Worm (Caenorhabditis elegans) whole organism, midembryonic: ENCODE measurements around the gene phy-4.

Experiments used
- flt-1 ChIP-seq: fragments of 200-800 bp; sonication (Bioruptor generic); IDR thresholded peaks from 2 replicates; pipeline ENCODE4 v1.3.6; 2022; ENCODE audit warnings: missing genetic modification characterization, missing compliant biosample characterization
- ztf-29 ChIP-seq: fragments of 200-800 bp; sonication (Bioruptor generic); IDR thresholded peaks from 2 replicates; pipeline ENCODE4 v1.3.6; 2022; ENCODE audit warnings: missing genetic modification reagents, missing genetic modification characterization, missing compliant biosample characterization

DNA sequence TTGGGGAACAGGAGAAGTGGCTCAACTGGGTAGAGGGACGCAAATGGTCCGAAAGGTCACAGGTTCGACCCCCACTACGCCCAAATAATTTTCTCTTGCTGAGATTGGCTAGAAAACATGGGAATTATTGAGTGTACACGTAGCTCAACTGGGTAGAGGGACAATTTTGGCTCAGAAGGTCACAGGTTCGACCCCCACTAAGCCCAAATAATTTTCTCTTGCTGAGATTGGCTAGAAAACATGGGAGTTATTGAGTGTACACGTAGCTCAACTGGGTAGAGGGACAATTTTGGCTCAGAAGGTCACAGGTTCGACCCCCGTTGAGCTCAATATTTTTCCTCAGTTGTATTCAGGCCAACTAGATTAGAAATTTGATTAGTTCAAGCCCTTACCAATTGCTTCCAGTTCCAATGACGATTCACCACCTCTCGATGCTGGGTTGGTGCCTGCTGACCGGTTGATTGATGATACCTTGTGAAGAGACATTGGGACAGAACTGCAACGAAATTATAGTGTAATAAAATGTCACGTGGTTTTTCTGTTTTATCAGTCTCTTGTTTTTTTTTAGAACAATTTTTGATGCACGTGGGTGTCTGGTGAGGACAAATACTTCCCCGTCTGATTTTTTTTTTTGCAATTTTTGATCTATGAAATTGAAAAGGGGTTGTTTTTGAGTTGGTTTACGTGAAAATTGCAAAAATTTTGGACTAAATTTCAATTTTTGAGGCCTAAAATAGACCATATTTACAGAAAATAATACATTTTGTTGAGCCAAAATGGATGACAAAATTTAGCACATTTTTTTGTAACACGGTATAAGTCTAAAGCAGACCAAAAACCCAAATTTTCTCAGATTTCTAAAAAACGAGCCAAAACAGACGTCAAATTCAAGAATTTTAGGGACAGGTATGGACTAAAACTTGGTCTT is 8.2 kb upstream of the phy-4 start:
- TF ChIP-seq flt-1 (no peak), ztf-29 (no peak)
